Fruit fly (Drosophila melanogaster) whole organism, embryonic: ENCODE results near the gene qtc.

Experiments
- Asciz ChIP-seq: fragments of 200-800 bp; sonication (Bioruptor generic); optimal IDR thresholded peaks from 2 replicates; lab custom pipeline; 2017; ENCODE audit warnings: missing biosample characterization, mild to moderate bottlenecking, missing genetic modification characterization, missing genetic modification reagents
- Bgb ChIP-seq: fragments of 200-800 bp; sonication (Bioruptor generic); IDR thresholded peaks from 2 replicates; pipeline ENCODE4 v1.3.6; 2022; ENCODE audit warnings: missing biosample characterization, missing genetic modification characterization; ENCODE audit not compliant: partially characterized antibody
- CG10979 ChIP-seq: fragments of 200-800 bp; sonication (Bioruptor generic); optimal IDR thresholded peaks from 2 replicates; lab custom pipeline; 2018; ENCODE audit warnings: missing biosample characterization, mild to moderate bottlenecking, missing genetic modification characterization, moderate library complexity
- CG11093 ChIP-seq: fragments of 200-800 bp; sonication (Bioruptor generic); IDR thresholded peaks from 3 replicates; pipeline ENCODE4 v1.3.6; 2022; ENCODE audit warnings: missing biosample characterization, missing genetic modification characterization
- CG11247 ChIP-seq: fragments of 200-800 bp; sonication (Bioruptor generic); IDR thresholded peaks from 2 replicates; pipeline ENCODE4 v1.3.6; 2022; ENCODE audit warnings: missing biosample characterization, missing genetic modification characterization
- CG12391 ChIP-seq: fragments of 200-800 bp; sonication (Bioruptor generic); optimal IDR thresholded peaks from 3 replicates; lab custom pipeline; 2018; ENCODE audit warnings: missing biosample characterization, mild to moderate bottlenecking, missing genetic modification characterization, moderate library complexity
- CG12659 ChIP-seq: fragments of 200-800 bp; sonication (Bioruptor generic); optimal IDR thresholded peaks from 3 replicates; lab custom pipeline; 2017; ENCODE audit warnings: mild to moderate bottlenecking, missing biosample characterization, missing genetic modification reagents, missing genetic modification characterization
- CG1647 ChIP-seq: fragments of 200-800 bp; sonication (Bioruptor generic); optimal IDR thresholded peaks from 3 replicates; lab custom pipeline; 2016; ENCODE audit warnings: missing biosample characterization, missing genetic modification characterization
- CG17612 ChIP-seq: fragments of 200-800 bp; sonication (Bioruptor generic); IDR thresholded peaks from 2 replicates; pipeline ENCODE4 v1.3.6; 2022; ENCODE audit warnings: missing biosample characterization, missing genetic modification characterization
- CG18599 ChIP-seq: fragments of 200-800 bp; sonication (Bioruptor generic); optimal IDR thresholded peaks from 3 replicates; lab custom pipeline; 2017; ENCODE audit warnings: missing biosample characterization, missing genetic modification characterization, mild to moderate bottlenecking, moderate library complexity, missing genetic modification reagents
- CG18619 ChIP-seq: fragments of 200-800 bp; sonication (Bioruptor generic); optimal IDR thresholded peaks from 3 replicates; lab custom pipeline; 2017; ENCODE audit warnings: missing biosample characterization, mild to moderate bottlenecking, missing genetic modification characterization
- CG2712 ChIP-seq: fragments of 200-800 bp; optimal IDR thresholded peaks from 3 replicates; lab custom pipeline; 2019; ENCODE audit warnings: missing biosample characterization, mild to moderate bottlenecking, missing genetic modification characterization, moderate library complexity
- CG2875 ChIP-seq: fragments of 200-800 bp; sonication (Bioruptor generic); optimal IDR thresholded peaks from 2 replicates; lab custom pipeline; 2017; ENCODE audit warnings: missing biosample characterization, mild to moderate bottlenecking, missing genetic modification characterization, missing genetic modification reagents
- CG30403 ChIP-seq: fragments of 200-800 bp; sonication (Bioruptor generic); optimal IDR thresholded peaks from 3 replicates; lab custom pipeline; 2016; ENCODE audit warnings: missing biosample characterization, missing genetic modification characterization
- CG32532 ChIP-seq: fragments of 200-800 bp; sonication (Bioruptor generic); IDR thresholded peaks from 2 replicates; pipeline ENCODE4 v1.3.6; 2022; ENCODE audit warnings: missing biosample characterization, missing genetic modification characterization
- CG42726 ChIP-seq: fragments of 200-800 bp; sonication (Bioruptor generic); IDR thresholded peaks from 2 replicates; pipeline ENCODE4 v1.3.6; 2022; ENCODE audit warnings: missing biosample characterization, missing genetic modification characterization; ENCODE audit not compliant: partially characterized antibody
- CG4328 ChIP-seq: fragments of 200-800 bp; sonication (Bioruptor generic); optimal IDR thresholded peaks from 3 replicates; lab custom pipeline; 2017; ENCODE audit warnings: missing biosample characterization, missing genetic modification reagents, missing genetic modification characterization
- CG4424 ChIP-seq: fragments of 200-800 bp; sonication (Bioruptor generic); optimal IDR thresholded peaks from 3 replicates; lab custom pipeline; 2016; ENCODE audit warnings: missing biosample characterization, missing genetic modification characterization
- CG8924 ChIP-seq: fragments of 200-800 bp; optimal IDR thresholded peaks from 3 replicates; lab custom pipeline; 2019; ENCODE audit warnings: missing biosample characterization, mild to moderate bottlenecking, missing genetic modification characterization, moderate library complexity
- CG9727 ChIP-seq: fragments of 200-800 bp; sonication (Bioruptor generic); optimal IDR thresholded peaks from 3 replicates; lab custom pipeline; 2017; ENCODE audit warnings: missing biosample characterization, mild to moderate bottlenecking, missing genetic modification characterization
- Chrac-16 ChIP-seq: fragments of 200-800 bp; sonication (Bioruptor generic); optimal IDR thresholded peaks from 3 replicates; lab custom pipeline; 2016; ENCODE audit warnings: missing biosample characterization, missing genetic modification characterization
- D ChIP-seq, 2 experiments: fragments of 200-800 bp in 1 of 2; fragments of >200 bp in 1 of 2; sonication (Bioruptor generic) in 1 of 2; optimal IDR thresholded peaks; 2 replicates in 1 of 2; 3 replicates in 1 of 2; lab custom pipeline; 2017; ENCODE audit warnings: mild to moderate bottlenecking in 1 of 2, missing biosample characterization in 1 of 2, missing genetic modification characterization in 1 of 2, missing genetic modification reagents in 1 of 2
- D19B ChIP-seq: fragments of 200-800 bp; sonication (Bioruptor generic); optimal IDR thresholded peaks from 2 replicates; lab custom pipeline; 2017; ENCODE audit warnings: missing biosample characterization, mild to moderate bottlenecking, missing genetic modification characterization
- Dip2 ChIP-seq: fragments of 200-800 bp; sonication (Bioruptor generic); IDR thresholded peaks from 2 replicates; pipeline ENCODE4 v1.3.6; 2022; ENCODE audit warnings: missing biosample characterization, missing genetic modification characterization
- Dip3 ChIP-seq: fragments of 200-800 bp; sonication (Bioruptor generic); optimal IDR thresholded peaks from 3 replicates; lab custom pipeline; 2016; ENCODE audit warnings: missing biosample characterization, missing genetic modification characterization
- H2.0 ChIP-seq: fragments of 200-800 bp; sonication (Bioruptor generic); IDR thresholded peaks from 2 replicates; pipeline ENCODE4 v1.3.6; 2022; ENCODE audit warnings: missing biosample characterization, missing genetic modification characterization
- HLH54F ChIP-seq: fragments of 200-800 bp; sonication (Bioruptor generic); optimal IDR thresholded peaks from 3 replicates; lab custom pipeline; 2016; ENCODE audit warnings: missing biosample characterization, missing genetic modification characterization
- Hr39 ChIP-seq: fragments of >200 bp; optimal IDR thresholded peaks from 2 replicates; lab custom pipeline; 2017
- MBD-R2 ChIP-seq: fragments of 200-800 bp; sonication (Bioruptor generic); IDR thresholded peaks from 2 replicates; pipeline ENCODE4 v1.3.6; 2022; ENCODE audit warnings: missing biosample characterization, missing genetic modification characterization
- Myb ChIP-seq: fragments of 200-800 bp; sonication (Bioruptor generic); optimal IDR thresholded peaks from 2 replicates; lab custom pipeline; 2016; ENCODE audit warnings: missing biosample characterization, missing genetic modification characterization
- Optix ChIP-seq: fragments of 200-800 bp; sonication (Bioruptor generic); IDR thresholded peaks from 3 replicates; pipeline ENCODE4 v1.3.6; 2022; ENCODE audit warnings: missing biosample characterization, missing genetic modification characterization
- Rx ChIP-seq: fragments of 200-800 bp; sonication (Bioruptor generic); IDR thresholded peaks from 2 replicates; pipeline ENCODE4 v1.3.6; 2022; ENCODE audit warnings: missing biosample characterization, missing genetic modification characterization
- bcd ChIP-seq: fragments of 200-800 bp; sonication (Bioruptor generic); optimal IDR thresholded peaks from 2 replicates; lab custom pipeline; 2017; ENCODE audit warnings: missing biosample characterization, mild to moderate bottlenecking, missing genetic modification characterization
- bsh ChIP-seq, 2 experiments: fragments of 200-800 bp; sonication (Bioruptor generic); optimal IDR thresholded peaks; 2 replicates each; lab custom pipeline; 2017 to 2018; ENCODE audit warnings: mild to moderate bottlenecking in 2 of 2, missing biosample characterization in 2 of 2, missing genetic modification characterization in 2 of 2, moderate library complexity in 1 of 2
- chn ChIP-seq: fragments of 200-800 bp; sonication (Bioruptor generic); optimal IDR thresholded peaks from 2 replicates; lab custom pipeline; 2016; ENCODE audit warnings: missing biosample characterization, missing genetic modification characterization
- dysf ChIP-seq: fragments of 200-800 bp; sonication (Bioruptor generic); IDR thresholded peaks from 3 replicates; pipeline ENCODE4 v1.3.6; 2022; ENCODE audit warnings: missing biosample characterization, missing genetic modification characterization
- ewg ChIP-seq: fragments of 200-800 bp; sonication (Bioruptor generic); optimal IDR thresholded peaks from 3 replicates; lab custom pipeline; 2017; ENCODE audit warnings: mild to moderate bottlenecking, missing biosample characterization, missing genetic modification reagents, missing genetic modification characterization
- mam ChIP-seq: fragments of 200-800 bp; sonication (Bioruptor generic); optimal IDR thresholded peaks from 3 replicates; lab custom pipeline; 2016; ENCODE audit warnings: missing biosample characterization, missing genetic modification characterization
- pan ChIP-seq, 4 experiments: fragments of >200 bp in 3 of 4; fragments of 200-800 bp in 1 of 4; sonication (Bioruptor generic) in 1 of 4; optimal IDR thresholded peaks in 3 of 4; IDR thresholded peaks in 1 of 4; 2 replicates each; pipeline versions ENCODE4 v1.3.6 to Lab custom; 2017 to 2022; ENCODE audit warnings: missing biosample characterization in 2 of 4, missing genetic modification characterization in 2 of 4, mixed read lengths in 1 of 4
- pho ChIP-seq: fragments of 200-800 bp; sonication (Bioruptor generic); optimal IDR thresholded peaks from 2 replicates; lab custom pipeline; 2016; ENCODE audit warnings: missing biosample characterization, missing genetic modification characterization
- pnt ChIP-seq: fragments of 200-800 bp; sonication (Bioruptor generic); optimal IDR thresholded peaks from 3 replicates; lab custom pipeline; 2016; ENCODE audit warnings: missing biosample characterization, missing genetic modification characterization
- pum ChIP-seq: fragments of 200-800 bp; sonication (Bioruptor generic); optimal IDR thresholded peaks from 2 replicates; lab custom pipeline; 2016; ENCODE audit warnings: missing biosample characterization, missing genetic modification characterization
- zen2 ChIP-seq: fragments of 200-800 bp; sonication (Bioruptor generic); IDR thresholded peaks from 3 replicates; pipeline ENCODE4 v1.3.6; 2022; ENCODE audit warnings: missing biosample characterization, missing genetic modification characterization; ENCODE audit not compliant: partially characterized antibody

Gene qtc

DNA sequence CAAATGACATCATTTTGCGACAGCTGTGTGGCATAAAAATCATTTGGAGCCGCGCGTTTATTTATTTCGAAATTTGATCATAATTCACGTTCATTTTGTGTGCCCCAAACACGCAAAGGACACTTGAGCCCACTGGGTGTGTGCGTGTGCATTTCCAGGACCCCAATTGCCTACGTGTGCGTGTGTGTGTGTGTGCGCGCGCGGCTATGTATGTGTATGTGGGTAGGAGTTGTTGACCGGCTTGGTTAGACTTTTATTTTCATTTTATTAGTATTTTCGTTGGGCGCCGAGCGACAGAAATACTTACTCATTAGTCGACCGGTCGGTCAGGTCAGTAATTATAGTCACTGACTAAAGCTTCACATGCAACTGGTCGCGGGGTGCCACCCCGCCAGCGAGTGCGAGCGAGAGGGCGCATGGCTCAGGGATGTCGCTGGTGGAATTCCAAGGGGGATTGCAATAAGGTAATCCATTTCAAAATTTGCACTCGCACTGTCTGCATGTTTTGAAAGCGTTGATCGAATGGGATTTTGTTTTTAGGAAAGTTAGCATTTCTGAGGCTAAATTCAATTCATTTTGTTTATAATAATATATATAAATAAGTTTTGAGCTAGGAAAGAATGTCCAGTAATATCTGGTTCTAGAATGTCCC, 17.0 kb upstream of the qtc start (continued):
- no peak for TF ChIP-seq CG11093 (GFP tag; lab: Robert Waterston, UW)
- TF ChIP-seq pho, result peak; percentile 23
- peak; percentile 31 for TF ChIP-seq CG12391 (tag; lab: Kevin White, UChicago)
- no peak for TF ChIP-seq Myb (GFP tag; lab: Kevin White, UChicago)
- no peak for TF ChIP-seq D (optimal IDR thresholded peaks at IDR 0.05; lab: Kevin White, UChicago)
- peak; percentile 46 for TF ChIP-seq D (GFP tag; optimal IDR thresholded peaks at IDR 0.05; lab: Kevin White, UChicago)
- peak; percentile 93 for TF ChIP-seq Hr39
- TF ChIP-seq dysf (GFP tag; lab: Robert Waterston, UW), result peak; percentile 62; the same call in 2 of the 3 replicates
- peak; percentile 9 for TF ChIP-seq CG1647 (GFP tag; lab: Kevin White, UChicago)
- TF ChIP-seq Dip2 (GFP tag; lab: Robert Waterston, UW), result no peak
- TF ChIP-seq CG4328 (GFP tag; lab: Kevin White, UChicago), result no peak
- TF ChIP-seq HLH54F (GFP tag; lab: Kevin White, UChicago), result peak; percentile 18
- TF ChIP-seq Chrac-16 (GFP tag; lab: Kevin White, UChicago), result peak; percentile 22
- TF ChIP-seq CG9727, result peak; percentile 28
- TF ChIP-seq CG2712 (tag; lab: Kevin White, UChicago), result peak; percentile 40
- no peak for TF ChIP-seq CG2875 (GFP tag; lab: Kevin White, UChicago)
- peak; percentile 4 for TF ChIP-seq CG8924 (tag; lab: Kevin White, UChicago)
- no peak for TF ChIP-seq CG12659 (GFP tag; lab: Kevin White, UChicago)
- peak; percentile 44; the same call in 1 of the 3 replicates for TF ChIP-seq Optix (GFP tag; lab: Robert Waterston, UW)
- TF ChIP-seq pan (optimal IDR thresholded peaks at IDR 0.05; lab: Kevin White, UChicago), result no peak
- TF ChIP-seq pan (GFP tag; optimal IDR thresholded peaks at IDR 0.05 in 1 of 2, IDR thresholded peaks at IDR 0.05 in 1 of 2), result peak in 1 of 2 experiments; percentile 62
- peak; percentile 11 for TF ChIP-seq Dip3 (GFP tag; lab: Kevin White, UChicago)
- peak; percentile 44 for TF ChIP-seq bcd (GFP tag; lab: Kevin White, UChicago)
- peak; percentile 17 to 33 for TF ChIP-seq bsh (GFP tag; optimal IDR thresholded peaks at IDR 0.05; lab: Kevin White, UChicago)
- TF ChIP-seq D19B, result peak; percentile 10
- TF ChIP-seq CG11247 (GFP tag; lab: Robert Waterston, UW), result peak; percentile 32; the same call in 1 of the 2 replicates
- TF ChIP-seq CG30403, result peak; percentile 48
- 0 out of 2 replicates have a peak, but pooled peaks have one; percentile 41 for TF ChIP-seq CG17612 (GFP tag; lab: Robert Waterston, UW)
- TF ChIP-seq mam (GFP tag; lab: Kevin White, UChicago), result peak; percentile 50
- no peak for TF ChIP-seq zen2 (GFP tag; lab: Robert Waterston, UW)
- TF ChIP-seq H2.0 (GFP tag; lab: Robert Waterston, UW), result 0 out of 2 replicates have a peak, but pooled peaks have one; percentile 23
- TF ChIP-seq Bgb, result no peak
- 0 out of 2 replicates have a peak, but pooled peaks have one; percentile 32 for TF ChIP-seq Rx (GFP tag; lab: Robert Waterston, UW)
- no peak for TF ChIP-seq CG42726 (GFP tag; lab: Robert Waterston, UW)
- TF ChIP-seq CG4424 (GFP tag; lab: Kevin White, UChicago), result peak; percentile 41
- TF ChIP-seq CG18599 (GFP tag; lab: Kevin White, UChicago), result peak; percentile 65
- peak; percentile 37 for TF ChIP-seq ewg (GFP tag; lab: Kevin White, UChicago)
- peak; percentile 26 for TF ChIP-seq chn (GFP tag; lab: Kevin White, UChicago)
- TF ChIP-seq Asciz (GFP tag; lab: Kevin White, UChicago), result peak; percentile 2
- TF ChIP-seq CG10979 (tag; lab: Kevin White, UChicago), result peak; percentile 25
- peak; percentile 24; the same call in 1 of the 2 replicates for TF ChIP-seq MBD-R2 (GFP tag; lab: Robert Waterston, UW)
- peak; percentile 53; the same call in 1 of the 2 replicates for TF ChIP-seq CG32532 (GFP tag; lab: Robert Waterston, UW)
- peak; percentile 40 for TF ChIP-seq pum (GFP tag; lab: Kevin White, UChicago)
- peak; percentile 50 for TF ChIP-seq CG18619 (GFP tag; lab: Kevin White, UChicago)
- TF ChIP-seq pnt, result peak; percentile 1
- TF ChIP-seq, all 482 proteins: peak for 168
